Worm (Caenorhabditis elegans): ENCODE data around the gene pek-1.
A peak's percentile ranks its signal among the peaks of the same experiment; 100 is the strongest.

Gene pek-1

ce11 chrX:11383359-11383758 lies 31.3 kb downstream of the pek-1 start:
- no peak for TF ChIP-seq odd-2 (tag; optimal IDR thresholded peaks at IDR 0.05)
- no peak for TF ChIP-seq che-1 (tag; optimal IDR thresholded peaks at IDR 0.05)
- no peak for TF ChIP-seq K09A11.1 (tag; optimal IDR thresholded peaks at IDR 0.05; ENCODE audit: insufficient read depth)
- no peak for TF ChIP-seq F13H6.1 (tag; optimal IDR thresholded peaks at IDR 0.05)
- TF ChIP-seq lim-6 (tag; optimal IDR thresholded peaks at IDR 0.05), result no peak
- TF ChIP-seq ceh-30 (tag; optimal IDR thresholded peaks at IDR 0.05), result no peak
- TF ChIP-seq ceh-18 (tag; optimal IDR thresholded peaks at IDR 0.05), result no peak
- TF ChIP-seq pat-9 (tag; optimal IDR thresholded peaks at IDR 0.05), result no peak
- no peak for TF ChIP-seq pha-4 (tag; optimal IDR thresholded peaks at IDR 0.05)
- TF ChIP-seq C08G9.2 (tag; optimal IDR thresholded peaks at IDR 0.05), result no peak
- no peak for TF ChIP-seq pros-1 (tag; optimal IDR thresholded peaks at IDR 0.05)
- TF ChIP-seq dmd-4 (tag; optimal IDR thresholded peaks at IDR 0.05; ENCODE audit: borderline replicate concordance), result no peak
- no peak for TF ChIP-seq unc-55 (GFP tag; optimal IDR thresholded peaks at IDR 0.05)
- no peak for TF ChIP-seq hlh-13 (GFP tag; optimal IDR thresholded peaks at IDR 0.05)
- TF ChIP-seq syd-9 (tag; optimal IDR thresholded peaks at IDR 0.05), result no peak
- no peak for TF ChIP-seq ets-4 (tag; optimal IDR thresholded peaks at IDR 0.05)
- no peak for TF ChIP-seq lin-11 (tag; optimal IDR thresholded peaks at IDR 0.05)
- no peak for TF ChIP-seq sox-2 (GFP tag; IDR thresholded peaks at IDR 0.05)
- no peak for TF ChIP-seq unc-86 (tag; optimal IDR thresholded peaks at IDR 0.05)
- TF ChIP-seq T23F11.4 (GFP tag; optimal IDR thresholded peaks at IDR 0.05), result no peak

ce11 chrX:11379135-11379781 lies 35.4 kb downstream of the pek-1 start:
- TF ChIP-seq pha-4 (tag; optimal IDR thresholded peaks at IDR 0.05) (no peak), nfya-1 (tag; optimal IDR thresholded peaks at IDR 0.05) (no peak), dmd-4 (tag; optimal IDR thresholded peaks at IDR 0.05; ENCODE audit: borderline replicate concordance) (no peak), F13H6.1 (tag; optimal IDR thresholded peaks at IDR 0.05) (peak; percentile 64), ceh-19 (GFP tag; optimal IDR thresholded peaks at IDR 0.05) (no peak), elt-2 (tag; optimal IDR thresholded peaks at IDR 0.05) (no peak), pax-1 (tag; optimal IDR thresholded peaks at IDR 0.05) (no peak), madf-2 (tag; optimal IDR thresholded peaks at IDR 0.05) (no peak), ztf-16 (tag; optimal IDR thresholded peaks at IDR 0.05) (no peak), nhr-232 (tag; optimal IDR thresholded peaks at IDR 0.05) (no peak), ceh-45 (GFP tag; IDR thresholded peaks at IDR 0.05) (no peak), fkh-6 (tag; optimal IDR thresholded peaks at IDR 0.05) (no peak), pat-9 (tag; optimal IDR thresholded peaks at IDR 0.05) (peak; percentile 79), hlh-6 (tag; optimal IDR thresholded peaks at IDR 0.05) (no peak), ref-2 (tag; optimal IDR thresholded peaks at IDR 0.05) (peak; percentile 38), nhr-11 (tag; optimal IDR thresholded peaks at IDR 0.05) (no peak), ceh-18 (tag; optimal IDR thresholded peaks at IDR 0.05) (peak; percentile 89), ceh-48 (tag; optimal IDR thresholded peaks at IDR 0.05) (no peak), rnt-1 (tag; optimal IDR thresholded peaks at IDR 0.05) (peak; percentile 82), npax-4 (tag; optimal IDR thresholded peaks at IDR 0.05) (no peak), hlh-30 (tag; optimal IDR thresholded peaks at IDR 0.05; ENCODE audit: insufficient read depth) (no peak), gmeb-2 (tag; optimal IDR thresholded peaks at IDR 0.05) (no peak), sdc-2 (tag; optimal IDR thresholded peaks at IDR 0.05) (no peak), Y22D7AL.16 (tag; optimal IDR thresholded peaks at IDR 0.05) (no peak), pros-1 (tag; optimal IDR thresholded peaks at IDR 0.05) (no peak), hlh-15 (tag; optimal IDR thresholded peaks at IDR 0.05) (no peak), K09A11.1 (tag; optimal IDR thresholded peaks at IDR 0.05; ENCODE audit: insufficient read depth) (no peak), fax-1 (tag; optimal IDR thresholded peaks at IDR 0.05) (no peak), tbx-7 (tag; optimal IDR thresholded peaks at IDR 0.05) (no peak), ceh-6 (GFP tag; optimal IDR thresholded peaks at IDR 0.05) (no peak), tbx-2 (tag; optimal IDR thresholded peaks at IDR 0.05) (peak; percentile 57), ceh-30 (tag; optimal IDR thresholded peaks at IDR 0.05) (no peak), odd-2 (tag; optimal IDR thresholded peaks at IDR 0.05) (no peak), T23F11.4 (GFP tag; optimal IDR thresholded peaks at IDR 0.05) (no peak), ahr-1 (tag; optimal IDR thresholded peaks at IDR 0.05) (no peak), ceh-24 (tag; optimal IDR thresholded peaks at IDR 0.05) (no peak), pqm-1 (tag; optimal IDR thresholded peaks at IDR 0.05) (no peak), lin-11 (tag; optimal IDR thresholded peaks at IDR 0.05) (no peak), C38D4.7 (GFP tag; optimal IDR thresholded peaks at IDR 0.05) (no peak), hlh-8 (tag; optimal IDR thresholded peaks at IDR 0.05) (no peak), ceh-34 (tag; optimal IDR thresholded peaks at IDR 0.05) (peak; percentile 4)
